Worm (Caenorhabditis elegans): ENCODE results near the gene tbc-2.

Gene tbc-2

DNA sequence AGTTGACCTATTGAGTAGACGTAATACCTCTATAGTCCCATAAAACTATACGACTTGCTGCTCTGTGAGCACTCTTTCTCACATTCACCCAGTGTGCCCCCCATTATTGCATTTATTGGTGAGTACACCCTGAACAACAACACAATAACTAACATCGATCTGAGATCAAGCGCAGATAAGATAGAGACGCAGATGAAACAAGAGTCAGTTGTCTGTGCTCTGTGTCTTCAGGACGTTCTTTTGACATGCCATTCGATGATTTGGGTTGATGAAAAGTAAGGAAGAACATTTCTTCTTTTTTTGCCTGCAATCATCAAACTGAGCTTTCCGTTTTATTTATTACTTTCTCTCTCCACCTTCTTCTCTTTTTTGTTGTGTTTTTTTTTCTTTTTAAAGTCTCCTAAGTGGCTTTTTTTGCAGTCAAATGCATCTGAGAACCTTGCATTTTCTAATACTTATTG lies 36.9 kb downstream of the tbc-2 start, which contains the start of gene lect-2 (continued):
- no peak for TF ChIP-seq ceh-82 (tag; optimal IDR thresholded peaks at IDR 0.05)
- no peak for TF ChIP-seq elt-2 (tag; optimal IDR thresholded peaks at IDR 0.05)
- TF ChIP-seq ets-5 (GFP tag; IDR thresholded peaks at IDR 0.05): no peak
- no peak for TF ChIP-seq nhr-77 (tag; optimal IDR thresholded peaks at IDR 0.05)
- TF ChIP-seq elt-3 (tag; optimal IDR thresholded peaks at IDR 0.05): no peak
- TF ChIP-seq efl-1 (optimal IDR thresholded peaks at IDR 0.05): no peak
- TF ChIP-seq efl-1 (GFP tag; optimal IDR thresholded peaks at IDR 0.05 in 1 of 2): peak in 1 of 2 experiments; percentile 42
- TF ChIP-seq nhr-12 (tag; optimal IDR thresholded peaks at IDR 0.05): no peak
- TF ChIP-seq lin-13 (GFP tag; optimal IDR thresholded peaks at IDR 0.05): no peak
- TF ChIP-seq grh-1 (GFP tag; IDR thresholded peaks at IDR 0.05): no peak
- TF ChIP-seq sptf-1 (tag; optimal IDR thresholded peaks at IDR 0.05): no peak
- TF ChIP-seq unc-130 (tag; optimal IDR thresholded peaks at IDR 0.05): no peak
- peak; percentile 58 for TF ChIP-seq lin-14 (GFP tag; optimal IDR thresholded peaks at IDR 0.05)
- no peak for TF ChIP-seq swsn-7 (tag; optimal IDR thresholded peaks at IDR 0.05)
- TF ChIP-seq xbp-1 (tag; optimal IDR thresholded peaks at IDR 0.05): no peak
- no peak for TF ChIP-seq lin-39 (tag; optimal IDR thresholded peaks at IDR 0.05)
- TF ChIP-seq egl-13 (tag; optimal IDR thresholded peaks at IDR 0.05): no peak
- TF ChIP-seq fkh-10 (GFP tag; optimal IDR thresholded peaks at IDR 0.05): no peak
- TF ChIP-seq nhr-19 (GFP tag; conservative IDR thresholded peaks at IDR 0.05): no peak

ce11 chrII:5788815-5789214 lies 38.4 kb downstream of the tbc-2 start, which contains the start of gene K05F1.13:
Gene K05F1.13 (plus strand): TSS chrII:5789115.
- no peak for TF ChIP-seq jun-1 (tag; optimal IDR thresholded peaks at IDR 0.05)
- TF ChIP-seq nhr-84 (tag; optimal IDR thresholded peaks at IDR 0.05): no peak
- TF ChIP-seq tbx-2 (tag; optimal IDR thresholded peaks at IDR 0.05): no peak
- no peak for TF ChIP-seq aly-2 (tag; optimal IDR thresholded peaks at IDR 0.05)
- TF ChIP-seq lin-15B (tag; optimal IDR thresholded peaks at IDR 0.05): no peak
- TF ChIP-seq lsy-2 (tag; optimal IDR thresholded peaks at IDR 0.05): no peak
- TF ChIP-seq mab-9 (GFP tag; IDR thresholded peaks at IDR 0.05): no peak
- no peak for TF ChIP-seq unc-86 (tag; optimal IDR thresholded peaks at IDR 0.05)
- TF ChIP-seq swsn-7 (tag; optimal IDR thresholded peaks at IDR 0.05): no peak
- TF ChIP-seq ces-1 (GFP tag; optimal IDR thresholded peaks at IDR 0.05): no peak
- TF ChIP-seq ceh-8 (GFP tag; optimal IDR thresholded peaks at IDR 0.05): no peak
- TF ChIP-seq fkh-8 (tag; optimal IDR thresholded peaks at IDR 0.05): no peak
- no peak for TF ChIP-seq C04F5.9 (tag; optimal IDR thresholded peaks at IDR 0.05)

DNA sequence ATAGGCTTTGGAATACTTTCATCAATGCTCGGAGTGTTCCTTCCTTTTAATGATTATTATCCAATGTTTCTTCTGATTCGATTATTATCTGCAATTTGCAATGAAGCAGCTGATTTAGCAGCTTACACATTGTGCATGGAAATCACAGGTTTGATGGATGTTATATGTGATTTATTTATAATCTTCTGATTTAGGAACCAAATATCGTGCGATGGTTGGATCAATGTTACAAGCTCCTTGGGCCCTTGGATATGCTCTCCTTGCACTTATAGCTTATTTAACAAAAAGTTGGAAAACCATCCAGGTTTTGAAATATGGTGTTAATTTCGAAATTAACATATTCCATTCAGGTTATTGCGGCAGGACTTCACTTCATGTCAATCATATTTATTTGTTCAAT lies 41.7 kb downstream of the tbc-2 start:
- TF ChIP-seq dsc-1 (tag; optimal IDR thresholded peaks at IDR 0.05) (no peak), fkh-4 (tag; optimal IDR thresholded peaks at IDR 0.05; ENCODE audit: borderline replicate concordance) (no peak), blmp-1 (tag; optimal IDR thresholded peaks at IDR 0.05) (no peak), nhr-20 (tag; optimal IDR thresholded peaks at IDR 0.05) (no peak), nhr-77 (tag; optimal IDR thresholded peaks at IDR 0.05) (no peak), fkh-8 (tag; optimal IDR thresholded peaks at IDR 0.05) (no peak)

- TF ChIP-seq lin-15B (tag; optimal IDR thresholded peaks at IDR 0.05): no peak
- peak in 1 of 2 experiments; percentile 52 for TF ChIP-seq lsy-2 (tag; optimal IDR thresholded peaks at IDR 0.05)
- no peak for TF ChIP-seq ces-1 (GFP tag; optimal IDR thresholded peaks at IDR 0.05)
- no peak for TF ChIP-seq pqm-1 (tag; optimal IDR thresholded peaks at IDR 0.05)
- TF ChIP-seq unc-62 (GFP tag; optimal IDR thresholded peaks at IDR 0.05): no peak
- TF ChIP-seq nhr-47 (tag; optimal IDR thresholded peaks at IDR 0.05): peak; percentile 73
- peak; percentile 41 for TF ChIP-seq fkh-8 (tag; optimal IDR thresholded peaks at IDR 0.05)
- TF ChIP-seq C16A3.4 (tag; optimal IDR thresholded peaks at IDR 0.05): peak; percentile 59
- peak; percentile 19 for TF ChIP-seq zip-4 (GFP tag; optimal IDR thresholded peaks at IDR 0.05)
- peak; percentile 52 for TF ChIP-seq unc-130 (tag; optimal IDR thresholded peaks at IDR 0.05)
- TF ChIP-seq lin-14 (GFP tag; optimal IDR thresholded peaks at IDR 0.05): peak; percentile 56
- peak; percentile 39 for TF ChIP-seq xbp-1 (tag; optimal IDR thresholded peaks at IDR 0.05)
- TF ChIP-seq jun-1 (tag; optimal IDR thresholded peaks at IDR 0.05): peak; percentile 1
- no peak for TF ChIP-seq C34B4.2 (tag; optimal IDR thresholded peaks at IDR 0.05)
- peak in 1 of 2 experiments; percentile 58 for TF ChIP-seq mdl-1 (tag; optimal IDR thresholded peaks at IDR 0.05)
- peak; percentile 15 for TF ChIP-seq ztf-4 (tag; optimal IDR thresholded peaks at IDR 0.05)
- TF ChIP-seq ztf-11 (tag; optimal IDR thresholded peaks at IDR 0.05): peak in 1 of 2 experiments; percentile 36
- TF ChIP-seq nhr-237 (tag; optimal IDR thresholded peaks at IDR 0.05): no peak
- TF ChIP-seq nhr-12 (tag; optimal IDR thresholded peaks at IDR 0.05): no peak
- peak; percentile 18 for TF ChIP-seq tbx-2 (tag; optimal IDR thresholded peaks at IDR 0.05)
Observed at ce11 chrII:5781935-5782921, 45.0 kb downstream of the tbc-2 start, which contains the start of gene K05F1.6. Gene K05F1.6 (plus strand): TSS chrII:5782520.
